Fruit fly (Drosophila melanogaster) whole organism, embryonic: ENCODE results near the gene Nep5.

Experiments used
- Bteb2 ChIP-seq: fragments of 200-800 bp; sonication (Bioruptor generic); optimal IDR thresholded peaks from 2 replicates; lab custom pipeline; 2016; ENCODE audit warnings: missing biosample characterization, missing genetic modification characterization
- CG1024 ChIP-seq: fragments of 200-800 bp; sonication (Bioruptor generic); IDR thresholded peaks from 2 replicates; pipeline ENCODE4 v1.3.6; 2022; ENCODE audit warnings: missing biosample characterization, missing genetic modification characterization
- CG11504 ChIP-seq: fragments of 200-800 bp; sonication (Bioruptor generic); optimal IDR thresholded peaks from 3 replicates; lab custom pipeline; 2019; ENCODE audit warnings: missing biosample characterization, mild to moderate bottlenecking, missing genetic modification characterization, moderate library complexity
- CG13894 ChIP-seq: fragments of 200-800 bp; sonication (Bioruptor generic); optimal IDR thresholded peaks from 3 replicates; lab custom pipeline; 2018; ENCODE audit warnings: missing biosample characterization, mild to moderate bottlenecking, missing genetic modification characterization, moderate library complexity
- CG1602 ChIP-seq: fragments of 200-800 bp; sonication (Bioruptor generic); optimal IDR thresholded peaks from 3 replicates; lab custom pipeline; 2016; ENCODE audit warnings: missing biosample characterization, missing genetic modification characterization
- CG16815 ChIP-seq: fragments of 200-800 bp; sonication (Bioruptor generic); optimal IDR thresholded peaks from 3 replicates; lab custom pipeline; 2017; ENCODE audit warnings: missing biosample characterization, mild to moderate bottlenecking, missing genetic modification characterization
- CG17912 ChIP-seq: fragments of 200-800 bp; sonication (Bioruptor generic); optimal IDR thresholded peaks from 2 replicates; lab custom pipeline; 2018; ENCODE audit warnings: missing biosample characterization, mild to moderate bottlenecking, missing genetic modification characterization
- CG32767 ChIP-seq: fragments of 200-800 bp; sonication (Bioruptor generic); IDR thresholded peaks from 2 replicates; pipeline ENCODE4 v1.3.6; 2022; ENCODE audit warnings: missing biosample characterization, missing genetic modification characterization
- CG32772 ChIP-seq: fragments of 200-800 bp; sonication (Bioruptor generic); IDR thresholded peaks from 2 replicates; pipeline ENCODE4 v1.3.6; 2022; ENCODE audit warnings: missing biosample characterization, missing genetic modification characterization
- CG4820 ChIP-seq: fragments of 200-800 bp; sonication (Bioruptor generic); optimal IDR thresholded peaks from 3 replicates; lab custom pipeline; 2016; ENCODE audit warnings: missing biosample characterization, missing genetic modification characterization
- CG5245 ChIP-seq: fragments of 200-800 bp; sonication (Bioruptor generic); optimal IDR thresholded peaks from 3 replicates; lab custom pipeline; 2016; ENCODE audit warnings: missing biosample characterization, missing genetic modification characterization
- CG5953 ChIP-seq: fragments of 200-800 bp; sonication (Bioruptor generic); IDR thresholded peaks from 2 replicates; pipeline ENCODE4 v1.3.6; 2022; ENCODE audit warnings: missing biosample characterization, missing genetic modification characterization
- CG6175 ChIP-seq: fragments of 200-800 bp; sonication (Bioruptor generic); IDR thresholded peaks from 3 replicates; pipeline ENCODE4 v1.3.6; 2022; ENCODE audit warnings: missing biosample characterization, missing genetic modification characterization
- CG8359 ChIP-seq: fragments of 200-800 bp; sonication (Bioruptor generic); optimal IDR thresholded peaks from 2 replicates; lab custom pipeline; 2017; ENCODE audit warnings: missing biosample characterization, mild to moderate bottlenecking, missing genetic modification characterization, borderline replicate concordance
- CG9437 ChIP-seq: fragments of 200-800 bp; sonication (Bioruptor generic); optimal IDR thresholded peaks from 2 replicates; lab custom pipeline; 2018; ENCODE audit warnings: missing biosample characterization, mild to moderate bottlenecking, missing genetic modification characterization
- D19B ChIP-seq: fragments of 200-800 bp; sonication (Bioruptor generic); optimal IDR thresholded peaks from 2 replicates; lab custom pipeline; 2017; ENCODE audit warnings: missing biosample characterization, mild to moderate bottlenecking, missing genetic modification characterization
- Dp ChIP-seq: fragments of 200-800 bp; sonication (Bioruptor generic); optimal IDR thresholded peaks from 2 replicates; lab custom pipeline; 2018; ENCODE audit warnings: missing biosample characterization, mild to moderate bottlenecking, missing genetic modification characterization, moderate library complexity
- Eip74EF ChIP-seq, 2 experiments: fragments of 200-800 bp in 1 of 2; fragments of >200 bp in 1 of 2; sonication (Bioruptor generic) in 1 of 2; optimal IDR thresholded peaks; 2 replicates each; lab custom pipeline; 2017 to 2019; ENCODE audit warnings: missing biosample characterization in 2 of 2, missing genetic modification characterization in 2 of 2, mild to moderate bottlenecking in 1 of 2, moderate library complexity in 1 of 2
- Elba2 ChIP-seq: fragments of 200-800 bp; sonication (Bioruptor generic); optimal IDR thresholded peaks from 3 replicates; lab custom pipeline; 2016; ENCODE audit warnings: missing biosample characterization, missing genetic modification characterization
- Fer1 ChIP-seq: fragments of 200-800 bp; sonication (Bioruptor generic); optimal IDR thresholded peaks from 2 replicates; lab custom pipeline; 2017; ENCODE audit warnings: missing biosample characterization, mild to moderate bottlenecking, missing genetic modification characterization
- GATAe ChIP-seq: fragments of 200-800 bp; sonication (Bioruptor generic); conservative IDR thresholded peaks from 2 replicates; pipeline ENCODE4 v1.3.6; 2022; ENCODE audit warnings: missing biosample characterization, missing genetic modification characterization
- Gsc ChIP-seq: fragments of 200-800 bp; sonication (Bioruptor generic); IDR thresholded peaks from 2 replicates; pipeline ENCODE4 v1.3.6; 2022; ENCODE audit warnings: missing biosample characterization, missing genetic modification characterization
- HLHmδ ChIP-seq: fragments of 200-800 bp; sonication (Bioruptor generic); optimal IDR thresholded peaks from 2 replicates; lab custom pipeline; 2018; ENCODE audit warnings: missing biosample characterization, mild to moderate bottlenecking, missing genetic modification characterization, moderate library complexity
- Hand ChIP-seq: fragments of 200-800 bp; sonication (Bioruptor generic); optimal IDR thresholded peaks from 2 replicates; lab custom pipeline; 2017; ENCODE audit warnings: mild to moderate bottlenecking, missing biosample characterization, missing genetic modification reagents, missing genetic modification characterization
- Pdp1 ChIP-seq, 2 experiments: fragments of 200-800 bp; sonication (Bioruptor generic); optimal IDR thresholded peaks; 3 replicates each; lab custom pipeline; 2016; ENCODE audit warnings: missing biosample characterization in 2 of 2, missing genetic modification characterization in 2 of 2, mild to moderate bottlenecking in 1 of 2, moderate library complexity in 1 of 2
- Six4 ChIP-seq: fragments of 200-800 bp; sonication (Bioruptor generic); optimal IDR thresholded peaks from 2 replicates; lab custom pipeline; 2016; ENCODE audit warnings: missing biosample characterization, missing genetic modification characterization
- Sry-β ChIP-seq: fragments of 200-800 bp; sonication (Bioruptor generic); optimal IDR thresholded peaks from 2 replicates; lab custom pipeline; 2018; ENCODE audit warnings: missing biosample characterization, mild to moderate bottlenecking, missing genetic modification characterization, moderate library complexity
- TFAM ChIP-seq: fragments of 200-800 bp; sonication (Bioruptor generic); optimal IDR thresholded peaks from 2 replicates; lab custom pipeline; 2017; ENCODE audit warnings: missing biosample characterization, missing genetic modification characterization, inconsistent platforms
- Tbp ChIP-seq: fragments of >200 bp; optimal IDR thresholded peaks from 2 replicates; lab custom pipeline; 2018; ENCODE audit warnings: missing biosample characterization, missing genetic modification characterization
- YL-1 ChIP-seq: fragments of 200-800 bp; sonication (Bioruptor generic); optimal IDR thresholded peaks from 3 replicates; lab custom pipeline; 2017; ENCODE audit warnings: missing biosample characterization, mild to moderate bottlenecking, missing genetic modification characterization
- ac ChIP-seq: fragments of 200-800 bp; sonication (Bioruptor generic); optimal IDR thresholded peaks from 3 replicates; lab custom pipeline; 2017; ENCODE audit warnings: missing biosample characterization, mild to moderate bottlenecking, missing genetic modification characterization
- aop ChIP-seq: fragments of 200-800 bp; sonication (Bioruptor generic); IDR thresholded peaks from 2 replicates; pipeline ENCODE4 v1.3.6; 2022; ENCODE audit warnings: missing biosample characterization, missing genetic modification characterization
- bbx ChIP-seq: fragments of 200-800 bp; sonication (Bioruptor generic); IDR thresholded peaks from 2 replicates; pipeline ENCODE4 v1.3.6; 2022; ENCODE audit warnings: missing biosample characterization, missing genetic modification characterization; ENCODE audit not compliant: partially characterized antibody
- bsh ChIP-seq, 2 experiments: fragments of 200-800 bp; sonication (Bioruptor generic); optimal IDR thresholded peaks; 2 replicates each; lab custom pipeline; 2017 to 2018; ENCODE audit warnings: mild to moderate bottlenecking in 2 of 2, missing biosample characterization in 2 of 2, missing genetic modification characterization in 2 of 2, moderate library complexity in 1 of 2
- crc ChIP-seq: fragments of 200-800 bp; sonication (Bioruptor generic); optimal IDR thresholded peaks from 2 replicates; lab custom pipeline; 2016; ENCODE audit warnings: missing biosample characterization, missing genetic modification characterization
- dimm ChIP-seq: fragments of 200-800 bp; sonication (Bioruptor generic); IDR thresholded peaks from 2 replicates; pipeline ENCODE4 v1.3.6; 2022; ENCODE audit warnings: missing biosample characterization, missing genetic modification characterization
- gro ChIP-seq: fragments of 200-800 bp; sonication (Bioruptor generic); optimal IDR thresholded peaks from 2 replicates; lab custom pipeline; 2016; ENCODE audit warnings: missing biosample characterization, missing genetic modification characterization
- hb ChIP-seq: fragments of 200-800 bp; sonication (Bioruptor generic); IDR thresholded peaks from 3 replicates; pipeline ENCODE4 v1.3.6; 2022; ENCODE audit warnings: missing biosample characterization, missing genetic modification characterization; ENCODE audit not compliant: partially characterized antibody
- inv ChIP-seq: fragments of 200-800 bp; sonication (Bioruptor generic); IDR thresholded peaks from 2 replicates; pipeline ENCODE4 v1.3.6; 2022; ENCODE audit warnings: missing biosample characterization, missing genetic modification characterization; ENCODE audit not compliant: partially characterized antibody
- ken ChIP-seq: fragments of 200-800 bp; sonication (Bioruptor generic); IDR thresholded peaks from 3 replicates; pipeline ENCODE4 v1.3.6; 2022; ENCODE audit warnings: missing biosample characterization, missing genetic modification characterization
- lbe ChIP-seq: fragments of 200-800 bp; sonication (Bioruptor generic); optimal IDR thresholded peaks from 2 replicates; lab custom pipeline; 2016; ENCODE audit warnings: missing biosample characterization, mild to moderate bottlenecking, missing genetic modification characterization
- maf-S ChIP-seq: fragments of 200-800 bp; sonication (Bioruptor generic); optimal IDR thresholded peaks from 2 replicates; lab custom pipeline; 2016; ENCODE audit warnings: missing biosample characterization, missing genetic modification characterization
- nau ChIP-seq: fragments of 200-800 bp; sonication (Bioruptor generic); optimal IDR thresholded peaks from 3 replicates; lab custom pipeline; 2017; ENCODE audit warnings: missing biosample characterization, mild to moderate bottlenecking, missing genetic modification characterization, missing genetic modification reagents
- pum ChIP-seq: fragments of 200-800 bp; sonication (Bioruptor generic); optimal IDR thresholded peaks from 2 replicates; lab custom pipeline; 2016; ENCODE audit warnings: missing biosample characterization, missing genetic modification characterization
- scrt ChIP-seq: fragments of 200-800 bp; sonication (Bioruptor generic); optimal IDR thresholded peaks from 2 replicates; lab custom pipeline; 2018; ENCODE audit warnings: missing biosample characterization, mild to moderate bottlenecking, missing genetic modification characterization, moderate library complexity
- stwl ChIP-seq: fragments of 200-800 bp; sonication (Bioruptor generic); optimal IDR thresholded peaks from 3 replicates; lab custom pipeline; 2018; ENCODE audit warnings: missing biosample characterization, mild to moderate bottlenecking, missing genetic modification characterization, moderate library complexity
- vfl ChIP-seq: fragments of 200-800 bp; sonication (Bioruptor generic); optimal IDR thresholded peaks from 2 replicates; lab custom pipeline; 2016; ENCODE audit warnings: missing biosample characterization, missing genetic modification characterization
- yki ChIP-seq: fragments of >200 bp; optimal IDR thresholded peaks from 3 replicates; lab custom pipeline; 2018

The Nep5 gene

DNA sequence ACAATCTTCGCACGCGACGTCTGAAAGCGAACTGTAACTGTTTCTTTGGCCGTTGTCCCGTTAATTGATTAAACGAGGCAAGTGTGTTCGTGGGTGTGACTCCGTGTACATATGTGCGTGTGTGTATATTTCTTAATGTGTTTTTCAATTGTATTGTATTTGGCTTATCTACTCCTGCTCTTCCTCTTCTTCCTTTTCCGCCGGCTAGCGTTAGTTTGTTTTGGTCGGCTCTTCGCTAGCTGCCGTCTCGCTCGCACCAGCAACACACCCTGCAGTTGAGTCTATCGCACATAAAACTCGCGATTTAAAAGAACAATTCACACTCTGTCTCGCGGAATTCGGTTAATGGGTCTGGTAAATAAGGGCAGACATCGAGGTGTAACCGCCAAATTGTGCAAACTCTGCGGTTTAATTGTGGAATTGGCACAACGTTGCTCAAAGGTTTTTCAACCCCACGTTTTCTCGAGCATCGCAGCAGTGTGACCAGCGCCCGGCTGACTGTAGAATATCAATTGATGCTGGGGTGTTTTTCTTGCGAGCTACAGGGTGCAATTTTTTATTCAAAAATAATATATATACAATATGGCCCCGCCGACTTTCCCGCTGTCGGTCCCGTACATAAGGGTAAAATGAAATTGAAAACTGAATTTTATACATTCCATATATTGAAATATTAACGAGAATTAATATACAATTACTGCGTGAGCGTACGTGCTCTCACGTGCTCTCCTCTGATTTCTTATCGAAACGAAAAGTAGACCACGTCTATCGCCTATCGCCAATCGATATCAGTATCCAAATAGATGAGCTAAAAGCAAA is 48.0 kb upstream of the Nep5 start, which contains the start of the genes gb and CG5815 (continued):
- peak; percentile 50 for TF ChIP-seq TFAM (GFP tag; lab: Kevin White, UChicago)
- peak; percentile 66 for TF ChIP-seq CG17912 (GFP tag; lab: Kevin White, UChicago)
- TF ChIP-seq Bteb2 (GFP tag; lab: Kevin White, UChicago) = peak; percentile 78
- peak; percentile 70 for TF ChIP-seq CG8359 (GFP tag; lab: Kevin White, UChicago)
- peak; percentile 52 for TF ChIP-seq ac (GFP tag; lab: Kevin White, UChicago)
- peak; percentile 84 to 85 for TF ChIP-seq Pdp1 (GFP tag; optimal IDR thresholded peaks at IDR 0.05; lab: Kevin White, UChicago)
- TF ChIP-seq CG5245 (GFP tag; lab: Kevin White, UChicago) = peak; percentile 86
- no peak for TF ChIP-seq Tbp (GFP tag; lab: Kevin White, UChicago)
- TF ChIP-seq CG32772 (GFP tag; lab: Robert Waterston, UW) = peak; percentile 87
- TF ChIP-seq bsh (GFP tag; optimal IDR thresholded peaks at IDR 0.05; lab: Kevin White, UChicago) = peak; percentile 60 to 90
- TF ChIP-seq lbe = peak; percentile 90
- peak; percentile 66 for TF ChIP-seq maf-S (GFP tag; lab: Kevin White, UChicago)
- TF ChIP-seq HLHmδ (GFP tag; lab: Kevin White, UChicago) = no peak
- TF ChIP-seq inv (GFP tag; lab: Robert Waterston, UW) = peak; percentile 91
- peak; percentile 49 for TF ChIP-seq crc (GFP tag; lab: Kevin White, UChicago)
- peak; percentile 84 for TF ChIP-seq scrt (GFP tag; lab: Kevin White, UChicago)
- peak; percentile 80; the same call in 1 of the 2 replicates for TF ChIP-seq CG32767 (GFP tag; lab: Robert Waterston, UW)
- TF ChIP-seq bbx (GFP tag; lab: Robert Waterston, UW) = peak; percentile 85
- TF ChIP-seq gro (GFP tag; lab: Kevin White, UChicago) = peak; percentile 88
- peak; percentile 93 for TF ChIP-seq YL-1 (GFP tag; lab: Kevin White, UChicago)
- TF ChIP-seq CG5953 (GFP tag; lab: Robert Waterston, UW) = peak; percentile 80
- TF ChIP-seq CG4820 (GFP tag; lab: Kevin White, UChicago) = peak; percentile 86
- TF ChIP-seq dimm (GFP tag; lab: Robert Waterston, UW) = peak; percentile 56
- TF ChIP-seq vfl = peak; percentile 91
- TF ChIP-seq aop (GFP tag; lab: Robert Waterston, UW) = 0 out of 2 replicates have a peak, but pooled peaks have one; percentile 40
- peak; percentile 70; the same call in 1 of the 2 replicates for TF ChIP-seq CG1024 (GFP tag; lab: Robert Waterston, UW)
- peak; percentile 91 for TF ChIP-seq ken (GFP tag; lab: Robert Waterston, UW)
- peak; percentile 65 for TF ChIP-seq Hand (GFP tag; lab: Kevin White, UChicago)
- TF ChIP-seq CG6175 (GFP tag; lab: Robert Waterston, UW) = peak; percentile 86; the same call in 2 of the 3 replicates
- peak; percentile 66 for TF ChIP-seq Elba2 (GFP tag; lab: Kevin White, UChicago)
- peak; percentile 82 for TF ChIP-seq D19B (GFP tag; lab: Kevin White, UChicago)
- TF ChIP-seq Six4 (GFP tag; lab: Kevin White, UChicago) = peak; percentile 89
- peak; percentile 91 for TF ChIP-seq CG1602 (GFP tag; lab: Kevin White, UChicago)
- TF ChIP-seq Fer1 = peak; percentile 92
- TF ChIP-seq CG13894 (tag; lab: Kevin White, UChicago) = no peak
- peak; percentile 92 for TF ChIP-seq Sry-β (GFP tag; lab: Kevin White, UChicago)
- peak; percentile 37 for TF ChIP-seq Dp
- TF ChIP-seq CG11504 = peak; percentile 90
- TF ChIP-seq CG9437 (GFP tag; lab: Kevin White, UChicago) = peak; percentile 75
- no peak for TF ChIP-seq yki (lab: Kevin White, UChicago)
- peak; percentile 90 for TF ChIP-seq CG16815 (GFP tag; lab: Kevin White, UChicago)
- no peak for TF ChIP-seq Gsc
- TF ChIP-seq pum = peak; percentile 66
- TF ChIP-seq GATAe (GFP tag; lab: Robert Waterston, UW) = peak; percentile 60
- no peak for TF ChIP-seq Eip74EF (GFP tag; optimal IDR thresholded peaks at IDR 0.05; lab: Kevin White, UChicago)
- no peak for TF ChIP-seq nau (GFP tag; lab: Kevin White, UChicago)
- TF ChIP-seq hb (GFP tag; lab: Robert Waterston, UW) = peak; percentile 93
- peak; percentile 84 for TF ChIP-seq stwl (tag; lab: Kevin White, UChicago)
